Worm (Caenorhabditis elegans): ENCODE measurements around the gene F58F12.4.

ce11 chrII:6436845-6437244 lies 50.3 kb downstream of the F58F12.4 start:
- TF ChIP-seq nhr-76 (tag; optimal IDR thresholded peaks at IDR 0.05) = no peak
- TF ChIP-seq skn-1 (tag; optimal IDR thresholded peaks at IDR 0.05) = no peak
- no peak for TF ChIP-seq pha-4 (GFP tag; IDR thresholded peaks at IDR 0.05)
- no peak for TF ChIP-seq pha-4 (tag; optimal IDR thresholded peaks at IDR 0.05)
- TF ChIP-seq ztf-11 (tag; optimal IDR thresholded peaks at IDR 0.05) = no peak
- no peak for TF ChIP-seq hlh-30 (tag; optimal IDR thresholded peaks at IDR 0.05; ENCODE audit: insufficient read depth)
- no peak for TF ChIP-seq T20F7.1 (GFP tag; optimal IDR thresholded peaks at IDR 0.05)
- no peak for TF ChIP-seq egl-27 (tag; optimal IDR thresholded peaks at IDR 0.05)
- TF ChIP-seq aly-2 (tag; optimal IDR thresholded peaks at IDR 0.05) = no peak
- TF ChIP-seq cey-2 (tag; optimal IDR thresholded peaks at IDR 0.05; ENCODE audit: borderline replicate concordance, insufficient read depth) = no peak
- TF ChIP-seq zag-1 (tag; optimal IDR thresholded peaks at IDR 0.05) = no peak
- no peak for TF ChIP-seq ceh-82 (tag; optimal IDR thresholded peaks at IDR 0.05)
